Worm (Caenorhabditis elegans): ENCODE measurements around the gene srw-44.
A peak's percentile ranks its signal among the peaks of the same experiment; 100 is the strongest.

Gene srw-44

DNA sequence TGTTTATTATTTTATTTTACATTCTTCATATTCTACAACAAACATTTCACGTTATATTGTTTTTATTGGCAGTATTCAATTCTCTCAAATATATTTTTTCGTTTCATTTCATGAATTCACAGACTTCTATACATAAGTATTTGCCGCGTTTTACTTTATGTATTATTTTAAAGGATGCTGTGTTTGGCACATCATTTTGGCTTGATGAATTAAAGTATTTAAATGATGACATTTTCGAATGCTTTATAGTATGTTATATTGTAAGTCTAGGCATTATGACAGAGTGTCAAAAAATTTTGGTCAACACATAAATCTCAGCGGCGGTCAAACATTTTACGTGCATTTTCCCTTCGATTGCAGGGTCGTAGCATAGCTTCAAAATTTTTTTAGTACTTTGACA lies 15.4 kb downstream of the srw-44 start:
- TF ChIP-seq ceh-83 (GFP tag; optimal IDR thresholded peaks at IDR 0.05) (no peak), sem-2 (GFP tag; optimal IDR thresholded peaks at IDR 0.05) (no peak), ces-1 (GFP tag; optimal IDR thresholded peaks at IDR 0.05) (no peak), tbx-8 (GFP tag; optimal IDR thresholded peaks at IDR 0.05) (no peak), sptf-1 (tag; optimal IDR thresholded peaks at IDR 0.05) (no peak), cnd-1 (tag; optimal IDR thresholded peaks at IDR 0.05) (no peak), unc-120 (tag; optimal IDR thresholded peaks at IDR 0.05; ENCODE audit: poor library complexity, severe bottlenecking) (no peak), lsy-2 (tag; optimal IDR thresholded peaks at IDR 0.05) (no peak), lin-13 (tag; optimal IDR thresholded peaks at IDR 0.05) (no peak), pha-4 (tag; optimal IDR thresholded peaks at IDR 0.05) (no peak), ceh-43 (GFP tag; optimal IDR thresholded peaks at IDR 0.05) (no peak), elt-3 (tag; optimal IDR thresholded peaks at IDR 0.05) (no peak), hlh-1 (tag; optimal IDR thresholded peaks at IDR 0.05) (no peak), bed-3 (GFP tag; optimal IDR thresholded peaks at IDR 0.05) (no peak)

DNA sequence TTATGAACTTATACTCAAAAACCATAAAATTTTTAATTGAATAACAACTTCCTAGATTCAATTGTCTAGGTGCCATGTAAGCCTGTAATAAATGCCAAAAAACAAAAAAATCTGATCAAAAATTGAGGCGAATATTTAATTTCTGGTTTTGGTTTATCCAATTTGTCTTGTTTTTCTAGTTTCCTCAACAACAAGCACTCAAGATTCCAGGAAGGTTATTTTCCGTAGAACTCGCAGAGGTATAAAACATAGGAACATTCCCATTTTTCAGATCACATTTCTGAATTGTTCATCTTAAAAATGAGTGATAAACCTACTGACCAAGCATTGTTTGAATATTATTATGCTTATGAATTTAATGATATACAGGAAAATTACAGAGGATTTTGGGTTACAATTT lies 17.1 kb downstream of the srw-44 start, which contains the start of gene srw-41:
srw-41 (plus strand) TSS at position 301 of the 400 bp plus-strand sequence.
- TF ChIP-seq bed-3 (GFP tag; optimal IDR thresholded peaks at IDR 0.05) = no peak
- no peak for TF ChIP-seq zip-8 (tag; optimal IDR thresholded peaks at IDR 0.05)
- TF ChIP-seq snpc-4 (tag; optimal IDR thresholded peaks at IDR 0.05) = no peak
- TF ChIP-seq cnd-1 (tag; optimal IDR thresholded peaks at IDR 0.05) = no peak
- TF ChIP-seq unc-62 (GFP tag; optimal IDR thresholded peaks at IDR 0.05) = no peak
- no peak for TF ChIP-seq M03D4.4 (tag; optimal IDR thresholded peaks at IDR 0.05)
- TF ChIP-seq elt-1 (tag; optimal IDR thresholded peaks at IDR 0.05; ENCODE audit: borderline replicate concordance, insufficient read depth) = no peak
- no peak for TF ChIP-seq unc-120 (tag; optimal IDR thresholded peaks at IDR 0.05; ENCODE audit: poor library complexity, severe bottlenecking)
- no peak for TF ChIP-seq lsy-2 (tag; optimal IDR thresholded peaks at IDR 0.05)
- TF ChIP-seq lin-32 (GFP tag; optimal IDR thresholded peaks at IDR 0.05) = no peak
- no peak for TF ChIP-seq hlh-1 (tag; optimal IDR thresholded peaks at IDR 0.05)
- TF ChIP-seq pha-4 (tag; optimal IDR thresholded peaks at IDR 0.05) = no peak
- no peak for TF ChIP-seq ztf-11 (tag; optimal IDR thresholded peaks at IDR 0.05)
- no peak for TF ChIP-seq nhr-2 (tag; optimal IDR thresholded peaks at IDR 0.05)
- TF ChIP-seq nhr-12 (tag; optimal IDR thresholded peaks at IDR 0.05) = no peak
- TF ChIP-seq ceh-39 (tag; optimal IDR thresholded peaks at IDR 0.05) = no peak
- no peak for TF ChIP-seq drap-1 (GFP tag; optimal IDR thresholded peaks at IDR 0.05)

DNA sequence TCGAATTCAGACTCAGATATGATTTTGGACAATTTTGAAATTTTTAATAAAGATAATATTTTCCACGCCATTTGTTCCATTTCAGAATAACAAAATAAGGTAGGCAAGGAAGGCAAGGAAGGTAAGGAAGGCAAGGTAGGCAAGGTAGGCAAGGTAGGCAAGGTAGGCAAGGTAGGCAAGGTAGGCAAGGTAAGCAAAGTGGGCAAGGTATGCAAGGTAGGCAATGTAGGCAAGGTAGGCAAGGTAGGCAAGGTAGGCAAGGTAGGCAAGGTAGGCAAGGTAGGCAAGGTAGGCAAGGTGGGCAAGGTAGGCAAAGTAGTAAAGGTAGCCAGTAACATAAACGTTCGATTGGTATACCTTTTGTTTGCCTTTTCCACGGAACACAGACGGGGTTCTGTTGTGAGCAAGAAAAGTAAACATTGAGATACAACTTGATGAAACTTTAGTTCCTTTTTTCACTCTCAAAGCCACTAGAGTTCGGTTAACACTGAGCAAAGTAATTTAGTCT lies 19.7 kb downstream of the srw-44 start, which contains the start of gene Y70C5C.1:
Y70C5C.1 (plus strand) TSS at position 458 of the 508 bp plus-strand sequence.
- no peak for TF ChIP-seq ztf-11 (tag; optimal IDR thresholded peaks at IDR 0.05)
- TF ChIP-seq ceh-83 (GFP tag; optimal IDR thresholded peaks at IDR 0.05) = peak; percentile 14
- TF ChIP-seq nhr-28 (tag; optimal IDR thresholded peaks at IDR 0.05) = no peak
- TF ChIP-seq tbx-8 (GFP tag; optimal IDR thresholded peaks at IDR 0.05) = no peak
- TF ChIP-seq unc-62 (GFP tag; optimal IDR thresholded peaks at IDR 0.05) = no peak
- no peak for TF ChIP-seq lin-13 (tag; optimal IDR thresholded peaks at IDR 0.05)
- no peak for TF ChIP-seq unc-39 (tag; optimal IDR thresholded peaks at IDR 0.05)
- TF ChIP-seq ceh-43 (GFP tag; optimal IDR thresholded peaks at IDR 0.05) = peak; percentile 10
- TF ChIP-seq sem-2 (GFP tag; optimal IDR thresholded peaks at IDR 0.05) = peak; percentile 1
- TF ChIP-seq elt-1 (tag; optimal IDR thresholded peaks at IDR 0.05; ENCODE audit: borderline replicate concordance, insufficient read depth) = no peak
- TF ChIP-seq mab-5 (tag; optimal IDR thresholded peaks at IDR 0.05) = no peak
- TF ChIP-seq nhr-237 (tag; optimal IDR thresholded peaks at IDR 0.05) = no peak
- peak; percentile 80 for TF ChIP-seq mls-2 (tag; optimal IDR thresholded peaks at IDR 0.05)
- no peak for TF ChIP-seq ham-2 (GFP tag; optimal IDR thresholded peaks at IDR 0.05)
- TF ChIP-seq blmp-1 (tag; optimal IDR thresholded peaks at IDR 0.05) = no peak
- no peak for TF ChIP-seq unc-120 (tag; optimal IDR thresholded peaks at IDR 0.05; ENCODE audit: poor library complexity, severe bottlenecking)
- TF ChIP-seq M03D4.4 (tag; optimal IDR thresholded peaks at IDR 0.05) = peak; percentile 32
- no peak for TF ChIP-seq snpc-4 (tag; optimal IDR thresholded peaks at IDR 0.05)
- TF ChIP-seq cnd-1 (tag; optimal IDR thresholded peaks at IDR 0.05) = peak; percentile 32
- peak; percentile 51 for TF ChIP-seq drap-1 (GFP tag; optimal IDR thresholded peaks at IDR 0.05)
- no peak for TF ChIP-seq nhr-2 (tag; optimal IDR thresholded peaks at IDR 0.05)
- no peak for TF ChIP-seq nhr-76 (tag; optimal IDR thresholded peaks at IDR 0.05)
- TF ChIP-seq ceh-39 (tag; optimal IDR thresholded peaks at IDR 0.05) = no peak
- peak; percentile 12 for TF ChIP-seq flh-1 (GFP tag; optimal IDR thresholded peaks at IDR 0.05)
- peak; percentile 16 for TF ChIP-seq lin-32 (GFP tag; optimal IDR thresholded peaks at IDR 0.05)
- no peak for TF ChIP-seq pha-4 (tag; optimal IDR thresholded peaks at IDR 0.05)
- no peak for TF ChIP-seq elt-3 (tag; optimal IDR thresholded peaks at IDR 0.05)
- no peak for TF ChIP-seq zip-8 (tag; optimal IDR thresholded peaks at IDR 0.05)
- no peak for TF ChIP-seq nhr-12 (tag; optimal IDR thresholded peaks at IDR 0.05)
- TF ChIP-seq sptf-1 (tag; optimal IDR thresholded peaks at IDR 0.05) = peak; percentile 79
- no peak for TF ChIP-seq lsy-2 (tag; optimal IDR thresholded peaks at IDR 0.05)
- no peak for TF ChIP-seq mep-1 (tag; optimal IDR thresholded peaks at IDR 0.05)
- no peak for TF ChIP-seq ces-1 (GFP tag; optimal IDR thresholded peaks at IDR 0.05)
- peak; percentile 49 for TF ChIP-seq bed-3 (GFP tag; optimal IDR thresholded peaks at IDR 0.05)
- TF ChIP-seq hlh-1 (tag; optimal IDR thresholded peaks at IDR 0.05) = no peak

All from whole organism, mixed stage, embryonic.